Worm (Caenorhabditis elegans) whole organism, L1 larva: Measurements from ENCODE around the gene T26H5.11.

ENCODE experiments used
- lin-39 ChIP-seq: fragments of 150-350 bp; optimal IDR thresholded peaks from 2 replicates; lab custom pipeline; 2014; ENCODE audit warnings: missing biosample characterization, missing genetic modification reagents, missing genetic modification characterization
- lir-3 ChIP-seq: sonication (generic microtip); optimal IDR thresholded peaks from 2 replicates; lab custom pipeline; 2016; ENCODE audit warnings: mild to moderate bottlenecking, missing genetic modification characterization, moderate library complexity, missing compliant biosample characterization; ENCODE audit not compliant: poor library complexity
- mab-9 ChIP-seq: fragments of 200-800 bp; sonication (Bioruptor generic); IDR thresholded peaks from 2 replicates; pipeline ENCODE4 v1.3.6; 2022; ENCODE audit warnings: missing genetic modification reagents, missing genetic modification characterization, missing compliant biosample characterization
- nhr-237 ChIP-seq: fragments of 150-350 bp; optimal IDR thresholded peaks from 2 replicates; lab custom pipeline; 2014; ENCODE audit warnings: missing biosample characterization, missing genetic modification characterization
- nhr-76 ChIP-seq: sonication (generic microtip); optimal IDR thresholded peaks from 2 replicates; lab custom pipeline; 2017; ENCODE audit warnings: missing biosample characterization, missing genetic modification characterization
- nhr-77 ChIP-seq: fragments of 150-350 bp; optimal IDR thresholded peaks from 2 replicates; lab custom pipeline; 2014; ENCODE audit warnings: missing biosample characterization, missing genetic modification characterization
- skn-1 ChIP-seq: fragments of 150-350 bp; optimal IDR thresholded peaks from 2 replicates; lab custom pipeline; 2014; ENCODE audit warnings: missing biosample characterization, missing genetic modification characterization
- ztf-11 ChIP-seq, 2 experiments: sonication (generic microtip); optimal IDR thresholded peaks; 2 replicates each; lab custom pipeline; 2016 to 2017; ENCODE audit warnings: missing genetic modification characterization in 2 of 2, missing biosample characterization in 1 of 2, missing compliant biosample characterization in 1 of 2
- ztf-4 ChIP-seq: fragments of 150-350 bp; optimal IDR thresholded peaks from 2 replicates; lab custom pipeline; 2014; ENCODE audit warnings: missing biosample characterization, missing genetic modification characterization

ce11 chrV:15481374-15481773 is 37.3 kb upstream of the T26H5.11 start, which contains the start of gene nhr-150:
- TF ChIP-seq ztf-11 (tag; optimal IDR thresholded peaks at IDR 0.05; lab: Kevin White, UChicago) (no peak), nhr-237 (no peak), nhr-76 (tag; lab: Kevin White, UChicago) (no peak), nhr-77 (tag; lab: Kevin White, UChicago) (no peak), mab-9 (GFP tag; lab: Robert Waterston, UW) (no peak), ztf-4 (tag; lab: Kevin White, UChicago) (no peak), lir-3 (tag; lab: Kevin White, UChicago) (no peak), skn-1 (no peak), lin-39 (tag; lab: Kevin White, UChicago) (no peak)
